Worm (Caenorhabditis elegans) whole organism, L2 larva: Measurements from ENCODE around the gene hmg-1.1.
A peak's percentile ranks its signal among the peaks of the same experiment; 100 is the strongest.

Experiments used
- C34F6.9 ChIP-seq: fragments of 150-350 bp; optimal IDR thresholded peaks from 2 replicates; lab custom pipeline; 2014; ENCODE audit warnings: missing biosample characterization, missing genetic modification characterization
- F13H6.1 ChIP-seq: sonication (generic microtip); optimal IDR thresholded peaks from 2 replicates; lab custom pipeline; 2016; ENCODE audit warnings: missing genetic modification characterization, missing compliant biosample characterization
- ZK546.5 ChIP-seq: sonication (generic microtip); optimal IDR thresholded peaks from 2 replicates; lab custom pipeline; 2017; ENCODE audit warnings: missing biosample characterization, missing genetic modification characterization
- alr-1 ChIP-seq: fragments of 150-350 bp; optimal IDR thresholded peaks from 2 replicates; lab custom pipeline; 2014; ENCODE audit warnings: missing biosample characterization, missing genetic modification characterization
- aly-2 ChIP-seq: fragments of 150-350 bp; optimal IDR thresholded peaks from 2 replicates; lab custom pipeline; 2014; ENCODE audit warnings: missing biosample characterization, missing genetic modification characterization
- ama-1 ChIP-seq: fragments of 150-350 bp; optimal IDR thresholded peaks from 2 replicates; lab custom pipeline; 2018; ENCODE audit warnings: inconsistent platforms
- blmp-1 ChIP-seq: sonication (generic microtip); optimal IDR thresholded peaks from 2 replicates; lab custom pipeline; 2017; ENCODE audit warnings: missing genetic modification characterization, mild to moderate bottlenecking, missing compliant biosample characterization, antibody characterized with exemption, moderate library complexity; ENCODE audit not compliant: insufficient read depth
- ceh-16 ChIP-seq: fragments of 150-350 bp; optimal IDR thresholded peaks from 2 replicates; lab custom pipeline; 2014; ENCODE audit warnings: missing biosample characterization, missing genetic modification characterization
- ceh-82 ChIP-seq: fragments of 150-350 bp; optimal IDR thresholded peaks from 2 replicates; lab custom pipeline; 2014; ENCODE audit warnings: missing biosample characterization, missing genetic modification characterization
- crh-2 ChIP-seq: sonication (generic microtip); optimal IDR thresholded peaks from 2 replicates; lab custom pipeline; 2017; ENCODE audit warnings: missing biosample characterization, missing genetic modification characterization
- dmd-4 ChIP-seq: sonication (generic microtip); optimal IDR thresholded peaks from 2 replicates; lab custom pipeline; 2017; ENCODE audit warnings: missing biosample characterization, missing genetic modification characterization
- elt-1 ChIP-seq: fragments of 150-350 bp; optimal IDR thresholded peaks from 2 replicates; lab custom pipeline; 2014; ENCODE audit warnings: missing biosample characterization, missing genetic modification characterization
- elt-3 ChIP-seq: sonication (generic microtip); optimal IDR thresholded peaks from 2 replicates; lab custom pipeline; 2017; ENCODE audit warnings: missing biosample characterization, missing genetic modification characterization
- fos-1 ChIP-seq: fragments of 150-350 bp; optimal IDR thresholded peaks from 2 replicates; lab custom pipeline; 2014; ENCODE audit warnings: missing biosample characterization, missing genetic modification characterization
- gmeb-1 ChIP-seq: fragments of 150-350 bp; optimal IDR thresholded peaks from 2 replicates; lab custom pipeline; 2014; ENCODE audit warnings: missing biosample characterization, missing genetic modification characterization
- lin-11 ChIP-seq: fragments of 150-350 bp; sonication (generic microtip); optimal IDR thresholded peaks from 2 replicates; lab custom pipeline; 2014; ENCODE audit warnings: missing biosample characterization, missing genetic modification characterization, inconsistent platforms, mixed read lengths
- lin-13 ChIP-seq: fragments of 150-350 bp; optimal IDR thresholded peaks from 2 replicates; lab custom pipeline; 2014; ENCODE audit warnings: missing biosample characterization, missing genetic modification reagents, missing genetic modification characterization
- lin-39 ChIP-seq: fragments of 150-350 bp; optimal IDR thresholded peaks from 2 replicates; lab custom pipeline; 2014; ENCODE audit warnings: missing biosample characterization, missing genetic modification reagents, missing genetic modification characterization
- lsy-2 ChIP-seq, 2 experiments: fragments of 150-350 bp in 1 of 2; sonication (generic microtip) in 1 of 2; optimal IDR thresholded peaks; 2 replicates each; lab custom pipeline; 2014 to 2017; ENCODE audit warnings: missing biosample characterization in 2 of 2, missing genetic modification characterization in 2 of 2
- mab-5 ChIP-seq: fragments of 150-350 bp; optimal IDR thresholded peaks from 2 replicates; lab custom pipeline; 2014; ENCODE audit warnings: missing biosample characterization, missing genetic modification characterization
- mbf-1 ChIP-seq: sonication (generic microtip); optimal IDR thresholded peaks from 2 replicates; lab custom pipeline; 2017; ENCODE audit warnings: missing biosample characterization, missing genetic modification characterization
- mdl-1 ChIP-seq, 2 experiments: fragments of 150-350 bp in 1 of 2; sonication (generic microtip) in 1 of 2; optimal IDR thresholded peaks; 2 replicates each; lab custom pipeline; 2017; ENCODE audit warnings: missing biosample characterization in 2 of 2, missing genetic modification characterization in 2 of 2
- nhr-10 ChIP-seq: sonication (generic microtip); optimal IDR thresholded peaks from 2 replicates; lab custom pipeline; 2017; ENCODE audit warnings: missing biosample characterization, missing genetic modification characterization
- nhr-11 ChIP-seq: fragments of 150-350 bp; optimal IDR thresholded peaks from 2 replicates; lab custom pipeline; 2014; ENCODE audit warnings: missing biosample characterization, missing genetic modification characterization
- nhr-12 ChIP-seq: fragments of 150-350 bp; optimal IDR thresholded peaks from 2 replicates; lab custom pipeline; 2014; ENCODE audit warnings: missing biosample characterization, missing genetic modification characterization
- nhr-129 ChIP-seq: fragments of 150-350 bp; optimal IDR thresholded peaks from 2 replicates; lab custom pipeline; 2014; ENCODE audit warnings: missing biosample characterization, missing genetic modification characterization
- nhr-21 ChIP-seq: fragments of 150-350 bp; optimal IDR thresholded peaks from 2 replicates; lab custom pipeline; 2014; ENCODE audit warnings: missing biosample characterization, missing genetic modification characterization
- nhr-23 ChIP-seq: fragments of 150-350 bp; optimal IDR thresholded peaks from 2 replicates; lab custom pipeline; 2014; ENCODE audit warnings: missing biosample characterization, missing genetic modification reagents, missing genetic modification characterization
- nhr-237 ChIP-seq: fragments of 150-350 bp; optimal IDR thresholded peaks from 2 replicates; lab custom pipeline; 2014; ENCODE audit warnings: missing biosample characterization, missing genetic modification characterization
- nhr-25 ChIP-seq: fragments of 150-350 bp; sonication (generic microtip); optimal IDR thresholded peaks from 3 replicates; lab custom pipeline; 2014; ENCODE audit warnings: missing biosample characterization, missing genetic modification characterization
- nhr-6 ChIP-seq: fragments of 150-350 bp; optimal IDR thresholded peaks from 2 replicates; lab custom pipeline; 2014; ENCODE audit warnings: missing biosample characterization, missing genetic modification characterization
- nhr-77 ChIP-seq: fragments of 150-350 bp; optimal IDR thresholded peaks from 2 replicates; lab custom pipeline; 2014; ENCODE audit warnings: missing biosample characterization, missing genetic modification characterization
- skn-1 ChIP-seq: sonication (generic microtip); optimal IDR thresholded peaks from 2 replicates; lab custom pipeline; 2017; ENCODE audit warnings: missing biosample characterization, missing genetic modification characterization
- sma-3 ChIP-seq: sonication (generic microtip); optimal IDR thresholded peaks from 2 replicates; lab custom pipeline; 2016; ENCODE audit warnings: missing genetic modification reagents, missing genetic modification characterization, missing compliant biosample characterization
- sma-9 ChIP-seq, 2 experiments: fragments of 150-350 bp in 1 of 2; sonication (generic microtip) in 1 of 2; optimal IDR thresholded peaks; 2 replicates each; lab custom pipeline; 2014 to 2016; ENCODE audit warnings: missing genetic modification characterization in 2 of 2, mild to moderate bottlenecking in 1 of 2, missing biosample characterization in 1 of 2, missing compliant biosample characterization in 1 of 2, missing genetic modification reagents in 1 of 2, moderate library complexity in 1 of 2
- unc-39 ChIP-seq: fragments of 150-350 bp; optimal IDR thresholded peaks from 2 replicates; lab custom pipeline; 2014; ENCODE audit warnings: missing biosample characterization, missing genetic modification characterization
- unc-55 ChIP-seq: fragments of 150-350 bp; sonication (generic microtip); optimal IDR thresholded peaks from 3 replicates; lab custom pipeline; 2014; ENCODE audit warnings: missing biosample characterization, missing genetic modification reagents, missing genetic modification characterization
- unc-62 ChIP-seq: fragments of 150-350 bp; optimal IDR thresholded peaks from 2 replicates; lab custom pipeline; 2014; ENCODE audit warnings: missing biosample characterization, missing genetic modification reagents, missing genetic modification characterization
- zag-1 ChIP-seq: fragments of 150-350 bp; optimal IDR thresholded peaks from 2 replicates; lab custom pipeline; 2014; ENCODE audit warnings: missing biosample characterization, missing genetic modification characterization
- ztf-1 ChIP-seq: fragments of 200-800 bp; sonication (Bioruptor generic); conservative IDR thresholded peaks from 2 replicates; pipeline ENCODE4 v1.3.6; 2022; ENCODE audit warnings: missing genetic modification characterization, missing compliant biosample characterization
- ztf-11 ChIP-seq: sonication (generic microtip); optimal IDR thresholded peaks from 2 replicates; lab custom pipeline; 2017; ENCODE audit warnings: missing biosample characterization, missing genetic modification characterization
- ztf-4 ChIP-seq: fragments of 150-350 bp; optimal IDR thresholded peaks from 2 replicates; lab custom pipeline; 2014; ENCODE audit warnings: missing biosample characterization, missing genetic modification characterization

The hmg-1.1 gene

ce11 chrII:14288968-14289367 is 38.5 kb downstream of the hmg-1.1 start, which contains the start of gene srh-42:
Gene srh-42 (minus strand): TSS chrII:14289068.
- TF ChIP-seq nhr-11 (tag; lab: Kevin White, UChicago) (no peak), aly-2 (tag; lab: Kevin White, UChicago) (no peak), zag-1 (no peak), gmeb-1 (tag; lab: Kevin White, UChicago) (no peak), lin-39 (tag; lab: Kevin White, UChicago) (no peak), crh-2 (tag; lab: Kevin White, UChicago) (no peak), ztf-11 (tag; lab: Kevin White, UChicago) (no peak), ztf-1 (GFP tag; lab: Robert Waterston, UW) (no peak), sma-3 (no peak), blmp-1 (no peak), nhr-10 (tag; lab: Kevin White, UChicago) (no peak), F13H6.1 (tag; lab: Kevin White, UChicago) (no peak), C34F6.9 (tag; lab: Kevin White, UChicago) (no peak)

- TF ChIP-seq gmeb-1 (tag; lab: Kevin White, UChicago): peak; percentile 22
- TF ChIP-seq lin-13 (GFP tag; lab: Kevin White, UChicago): no peak
- no peak for TF ChIP-seq nhr-25 (tag; lab: Kevin White, UChicago)
- TF ChIP-seq mbf-1: no peak
- no peak for TF ChIP-seq lin-39 (tag; lab: Kevin White, UChicago)
- peak; percentile 46 for TF ChIP-seq sma-9 (GFP tag; optimal IDR thresholded peaks at IDR 0.05; lab: Kevin White, UChicago)
- TF ChIP-seq sma-9 (tag; optimal IDR thresholded peaks at IDR 0.05; lab: Kevin White, UChicago): no peak
- TF ChIP-seq skn-1: peak; percentile 59
- peak; percentile 19 for TF ChIP-seq C34F6.9 (tag; lab: Kevin White, UChicago)
- no peak for TF ChIP-seq dmd-4 (tag; lab: Kevin White, UChicago)
- TF ChIP-seq unc-62 (GFP tag; lab: Kevin White, UChicago): no peak
- no peak for TF ChIP-seq elt-1 (tag; lab: Kevin White, UChicago)
- TF ChIP-seq fos-1 (tag; lab: Kevin White, UChicago): peak; percentile 24
- TF ChIP-seq unc-39 (tag; lab: Kevin White, UChicago): no peak
- TF ChIP-seq ceh-16 (tag; lab: Kevin White, UChicago): no peak
- TF ChIP-seq alr-1 (tag; lab: Kevin White, UChicago): no peak
- TF ChIP-seq ztf-1 (GFP tag; lab: Robert Waterston, UW): no peak
Observed at ce11 chrII:14290846-14291245, 40.4 kb downstream of the hmg-1.1 start.

ce11 chrII:14292519-14292918 is 42.0 kb downstream of the hmg-1.1 start, which contains the start of gene Y54G11A.4:
Gene Y54G11A.4 (plus strand): TSS chrII:14292819.
- TF ChIP-seq sma-9 (GFP tag; optimal IDR thresholded peaks at IDR 0.05; lab: Kevin White, UChicago): peak; percentile 58
- TF ChIP-seq sma-9 (tag; optimal IDR thresholded peaks at IDR 0.05; lab: Kevin White, UChicago): no peak
- TF ChIP-seq dmd-4 (tag; lab: Kevin White, UChicago): no peak

ce11 chrII:14294390-14294789 is 43.9 kb downstream of the hmg-1.1 start:
- no peak for TF ChIP-seq nhr-6 (tag; lab: Kevin White, UChicago)
- no peak for TF ChIP-seq gmeb-1 (tag; lab: Kevin White, UChicago)
- no peak for TF ChIP-seq mdl-1 (tag; optimal IDR thresholded peaks at IDR 0.05; lab: Kevin White, UChicago)
- TF ChIP-seq ztf-11 (tag; lab: Kevin White, UChicago): no peak
- TF ChIP-seq crh-2 (tag; lab: Kevin White, UChicago): no peak
- TF ChIP-seq ceh-16 (tag; lab: Kevin White, UChicago): no peak
- TF ChIP-seq ztf-4: no peak
- TF ChIP-seq blmp-1: no peak
- no peak for TF ChIP-seq nhr-129
- TF ChIP-seq, all 48 proteins: peak for 0

- TF ChIP-seq nhr-77 (tag; lab: Kevin White, UChicago): no peak
- TF ChIP-seq lsy-2 (tag; optimal IDR thresholded peaks at IDR 0.05; lab: Kevin White, UChicago): peak in 1 of 2 experiments; percentile 71
- no peak for TF ChIP-seq nhr-10 (tag; lab: Kevin White, UChicago)
- no peak for TF ChIP-seq unc-62 (GFP tag; lab: Kevin White, UChicago)
- peak; percentile 53 for TF ChIP-seq nhr-21
- TF ChIP-seq alr-1 (tag; lab: Kevin White, UChicago): no peak
- TF ChIP-seq ceh-82 (tag; lab: Kevin White, UChicago): no peak
- TF ChIP-seq nhr-12: no peak
- no peak for TF ChIP-seq mab-5
- TF ChIP-seq aly-2 (tag; lab: Kevin White, UChicago): no peak
- TF ChIP-seq nhr-11 (tag; lab: Kevin White, UChicago): no peak
- TF ChIP-seq zag-1: no peak
- no peak for TF ChIP-seq elt-3 (tag; lab: Kevin White, UChicago)
- no peak for TF ChIP-seq nhr-23
- no peak for TF ChIP-seq ZK546.5 (tag; lab: Kevin White, UChicago)
- peak; percentile 26 for TF ChIP-seq unc-55
- peak; percentile 66 for TF ChIP-seq sma-3
- no peak for TF ChIP-seq nhr-237 (tag; lab: Kevin White, UChicago)
- TF ChIP-seq ama-1 (lab: Kevin White, UChicago): no peak
- TF ChIP-seq unc-39 (tag; lab: Kevin White, UChicago): no peak
- peak; percentile 26 for TF ChIP-seq fos-1 (tag; lab: Kevin White, UChicago)
- TF ChIP-seq ztf-4: no peak
- no peak for TF ChIP-seq ceh-16 (tag; lab: Kevin White, UChicago)
- no peak for TF ChIP-seq lin-11 (tag; lab: Kevin White, UChicago)
- TF ChIP-seq mdl-1 (tag; optimal IDR thresholded peaks at IDR 0.05; lab: Kevin White, UChicago): peak; percentile 89 to 95
- peak; percentile 66 for TF ChIP-seq F13H6.1 (tag; lab: Kevin White, UChicago)
- peak; percentile 74 for TF ChIP-seq gmeb-1 (tag; lab: Kevin White, UChicago)
- TF ChIP-seq blmp-1: peak; percentile 90
- no peak for TF ChIP-seq nhr-6 (tag; lab: Kevin White, UChicago)
Observed at ce11 chrII:14296320-14296719, 45.8 kb downstream of the hmg-1.1 start.
